Worm (Caenorhabditis elegans) whole organism, mixed stage, embryonic: ENCODE results near the gene nta-1.

Source experiments
- M03D4.4 ChIP-seq: sonication (generic microtip); optimal IDR thresholded peaks from 2 replicates; lab custom pipeline; 2017; ENCODE audit warnings: mild to moderate bottlenecking, missing genetic modification characterization, missing compliant biosample characterization
- bed-3 ChIP-seq: fragments of 200-800 bp; sonication (Bioruptor generic); optimal IDR thresholded peaks from 3 replicates; lab custom pipeline; 2018; ENCODE audit warnings: mild to moderate bottlenecking, missing genetic modification characterization, moderate library complexity, missing compliant biosample characterization
- blmp-1 ChIP-seq: fragments of 150-350 bp; optimal IDR thresholded peaks from 2 replicates; lab custom pipeline; 2014; ENCODE audit warnings: missing biosample characterization, missing genetic modification characterization
- ceh-39 ChIP-seq: fragments of 150-350 bp; optimal IDR thresholded peaks from 2 replicates; lab custom pipeline; 2014; ENCODE audit warnings: missing biosample characterization, missing genetic modification characterization
- ceh-43 ChIP-seq: fragments of 200-800 bp; sonication (Bioruptor generic); optimal IDR thresholded peaks from 2 replicates; lab custom pipeline; 2018; ENCODE audit warnings: mild to moderate bottlenecking, missing genetic modification characterization, moderate library complexity, missing compliant biosample characterization
- cnd-1 ChIP-seq: fragments of 200-800 bp; sonication (Bioruptor generic); optimal IDR thresholded peaks from 2 replicates; lab custom pipeline; 2018; ENCODE audit warnings: mild to moderate bottlenecking, missing genetic modification characterization, missing compliant biosample characterization
- drap-1 ChIP-seq: fragments of 200-800 bp; sonication (Bioruptor generic); optimal IDR thresholded peaks from 3 replicates; lab custom pipeline; 2018; ENCODE audit warnings: mild to moderate bottlenecking, missing genetic modification characterization, missing compliant biosample characterization
- elt-1 ChIP-seq: sonication (generic microtip); optimal IDR thresholded peaks from 2 replicates; lab custom pipeline; 2017; ENCODE audit warnings: missing genetic modification characterization, mild to moderate bottlenecking, missing compliant biosample characterization, antibody characterized with exemption, moderate library complexity, borderline replicate concordance; ENCODE audit not compliant: insufficient read depth
- elt-3 ChIP-seq: fragments of 150-350 bp; optimal IDR thresholded peaks from 2 replicates; lab custom pipeline; 2014; ENCODE audit warnings: missing biosample characterization, missing genetic modification characterization
- flh-1 ChIP-seq: fragments of 200-800 bp; sonication (Bioruptor generic); optimal IDR thresholded peaks from 2 replicates; lab custom pipeline; 2018; ENCODE audit warnings: mild to moderate bottlenecking, missing genetic modification characterization, moderate library complexity, missing compliant biosample characterization
- ham-2 ChIP-seq: fragments of 200-800 bp; sonication (Bioruptor generic); optimal IDR thresholded peaks from 2 replicates; lab custom pipeline; 2018; ENCODE audit warnings: mild to moderate bottlenecking, missing genetic modification characterization, missing compliant biosample characterization
- hlh-1 ChIP-seq: fragments of 150-350 bp; optimal IDR thresholded peaks from 2 replicates; lab custom pipeline; 2014; ENCODE audit warnings: missing biosample characterization, missing genetic modification reagents, missing genetic modification characterization
- lin-13 ChIP-seq: fragments of 150-350 bp; optimal IDR thresholded peaks from 2 replicates; lab custom pipeline; 2014; ENCODE audit warnings: missing biosample characterization, missing genetic modification characterization
- lin-32 ChIP-seq: fragments of 200-800 bp; sonication (Bioruptor generic); optimal IDR thresholded peaks from 2 replicates; lab custom pipeline; 2018; ENCODE audit warnings: mild to moderate bottlenecking, missing genetic modification characterization, missing compliant biosample characterization
- lsy-2 ChIP-seq: fragments of 150-350 bp; optimal IDR thresholded peaks from 2 replicates; lab custom pipeline; 2014; ENCODE audit warnings: missing biosample characterization, missing genetic modification characterization
- mab-5 ChIP-seq: fragments of 150-350 bp; optimal IDR thresholded peaks from 2 replicates; lab custom pipeline; 2014; ENCODE audit warnings: missing biosample characterization, missing genetic modification characterization
- mep-1 ChIP-seq: fragments of 150-350 bp; optimal IDR thresholded peaks from 2 replicates; lab custom pipeline; 2017; ENCODE audit warnings: missing biosample characterization, missing genetic modification reagents, missing genetic modification characterization, inconsistent platforms
- nhr-12 ChIP-seq: fragments of 150-350 bp; optimal IDR thresholded peaks from 2 replicates; lab custom pipeline; 2014; ENCODE audit warnings: missing biosample characterization, missing genetic modification characterization
- nhr-2 ChIP-seq: fragments of 150-350 bp; optimal IDR thresholded peaks from 2 replicates; lab custom pipeline; 2014; ENCODE audit warnings: missing biosample characterization, missing genetic modification characterization
- nhr-237 ChIP-seq: fragments of 150-350 bp; optimal IDR thresholded peaks from 2 replicates; lab custom pipeline; 2014; ENCODE audit warnings: missing biosample characterization, missing genetic modification characterization
- nhr-28 ChIP-seq: fragments of 150-350 bp; optimal IDR thresholded peaks from 2 replicates; lab custom pipeline; 2014; ENCODE audit warnings: missing biosample characterization, missing genetic modification characterization
- nhr-76 ChIP-seq: sonication (generic microtip); optimal IDR thresholded peaks from 2 replicates; lab custom pipeline; 2017; ENCODE audit warnings: missing biosample characterization, missing genetic modification characterization
- sem-2 ChIP-seq: fragments of 200-800 bp; sonication (Bioruptor generic); optimal IDR thresholded peaks from 2 replicates; lab custom pipeline; 2018; ENCODE audit warnings: mild to moderate bottlenecking, missing genetic modification characterization, missing compliant biosample characterization
- snpc-4 ChIP-seq: fragments of 150-350 bp; optimal IDR thresholded peaks from 2 replicates; lab custom pipeline; 2014; ENCODE audit warnings: missing biosample characterization, missing genetic modification characterization
- sptf-1 ChIP-seq: sonication (generic microtip); optimal IDR thresholded peaks from 2 replicates; lab custom pipeline; 2017; ENCODE audit warnings: mild to moderate bottlenecking, missing genetic modification characterization, moderate library complexity, missing compliant biosample characterization
- tbx-8 ChIP-seq: fragments of 200-800 bp; sonication (Bioruptor generic); optimal IDR thresholded peaks from 2 replicates; lab custom pipeline; 2018; ENCODE audit warnings: mild to moderate bottlenecking, missing genetic modification characterization, moderate library complexity, missing compliant biosample characterization
- unc-120 ChIP-seq: sonication (generic microtip); optimal IDR thresholded peaks from 2 replicates; lab custom pipeline; 2017; ENCODE audit warnings: missing genetic modification characterization, missing compliant biosample characterization; ENCODE audit not compliant: poor library complexity, severe bottlenecking
- unc-62 ChIP-seq: fragments of 150-350 bp; optimal IDR thresholded peaks from 2 replicates; lab custom pipeline; 2014; ENCODE audit warnings: missing biosample characterization, missing genetic modification reagents, missing genetic modification characterization
- zip-8 ChIP-seq: fragments of 150-350 bp; optimal IDR thresholded peaks from 2 replicates; lab custom pipeline; 2014; ENCODE audit warnings: missing biosample characterization, missing genetic modification characterization
- ztf-11 ChIP-seq: fragments of 150-350 bp; optimal IDR thresholded peaks from 2 replicates; lab custom pipeline; 2014; ENCODE audit warnings: missing biosample characterization, missing genetic modification characterization

nta-1 gene

DNA sequence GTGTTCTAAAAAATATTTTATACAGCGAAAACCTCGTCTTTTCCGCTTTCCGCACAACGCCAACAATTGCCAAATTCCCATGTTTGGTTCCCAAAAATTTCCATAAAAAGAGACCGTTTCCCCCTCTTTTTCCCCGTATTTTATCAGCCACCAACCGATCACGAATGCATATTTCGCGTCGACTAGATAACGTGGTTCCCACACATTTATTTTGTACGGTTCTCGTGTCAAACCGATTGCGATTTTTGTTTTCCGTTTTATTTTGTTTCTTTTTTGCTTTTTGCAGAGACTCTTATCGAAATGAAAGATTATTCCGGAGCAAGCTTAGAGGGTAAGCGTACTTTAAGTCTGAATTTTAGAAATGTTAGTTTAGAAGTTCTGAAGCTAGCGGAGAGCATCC is 22.6 kb downstream of the nta-1 start, which contains the start of gene C46E10.3:
C46E10.3 (plus strand) TSS at position 301 of the 400 bp plus-strand sequence.
- no peak for TF ChIP-seq flh-1 (GFP tag; lab: Kevin White, UChicago)
- TF ChIP-seq ham-2 = no peak

DNA sequence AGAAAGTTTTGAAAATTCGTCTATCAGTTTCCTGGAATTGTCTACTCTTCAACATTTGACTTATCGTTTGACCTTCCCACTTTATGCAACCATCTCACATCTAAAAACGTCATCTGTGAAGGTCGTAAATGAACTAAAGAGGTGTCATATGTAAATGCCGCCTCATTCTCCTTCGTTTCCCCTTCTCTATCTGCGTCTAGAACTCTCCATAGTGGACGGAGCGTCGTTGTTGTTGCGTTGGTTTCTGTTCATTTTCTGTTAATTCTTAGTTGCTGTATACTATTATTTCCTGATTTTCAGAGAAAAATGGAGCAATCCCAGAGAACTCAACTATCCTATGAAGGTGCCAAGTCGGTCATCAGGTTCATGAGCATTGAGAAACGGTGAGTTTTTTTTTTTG is 26.7 kb downstream of the nta-1 start, which contains the start of gene fbxc-52:
fbxc-52 (plus strand) TSS at position 301 of the 400 bp plus-strand sequence.
- TF ChIP-seq mep-1 = no peak
- no peak for TF ChIP-seq cnd-1 (tag; lab: Kevin White, UChicago)
- TF ChIP-seq M03D4.4 = no peak
- TF ChIP-seq ham-2 = no peak
- no peak for TF ChIP-seq ceh-43 (GFP tag; lab: Kevin White, UChicago)
- TF ChIP-seq ceh-39 = no peak

DNA sequence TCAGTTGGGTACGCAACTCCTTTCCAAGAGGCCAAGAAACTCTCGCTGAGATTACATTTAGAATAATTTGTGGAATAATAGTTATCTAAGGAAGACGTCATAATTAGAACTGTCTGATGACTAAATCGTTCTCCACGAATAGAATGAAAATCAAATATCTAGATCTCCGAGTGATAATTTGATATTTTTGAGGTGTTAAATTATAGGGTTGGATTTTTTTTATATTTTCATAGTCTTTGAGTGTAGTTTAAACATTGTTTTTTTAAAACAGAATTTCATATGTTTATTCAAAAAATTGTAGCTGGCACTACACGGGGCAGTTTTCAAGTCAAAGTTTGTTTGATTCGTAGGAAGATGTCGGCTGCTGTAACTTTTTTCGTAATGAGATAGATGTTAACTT is 27.2 kb downstream of the nta-1 start, which contains the start of gene srh-99:
srh-99 (minus strand) TSS at position 101 of the 400 bp plus-strand sequence.
- TF ChIP-seq elt-3 (tag; lab: Kevin White, UChicago) = no peak
- TF ChIP-seq unc-120 (tag; lab: Kevin White, UChicago) = no peak
- TF ChIP-seq ztf-11 (tag; lab: Kevin White, UChicago) = no peak
- no peak for TF ChIP-seq lin-32 (GFP tag; lab: Kevin White, UChicago)
- TF ChIP-seq zip-8 = no peak
- no peak for TF ChIP-seq ceh-43 (GFP tag; lab: Kevin White, UChicago)
- no peak for TF ChIP-seq nhr-237
- no peak for TF ChIP-seq sptf-1 (tag; lab: Kevin White, UChicago)
- TF ChIP-seq drap-1 (GFP tag; lab: Kevin White, UChicago) = no peak
- TF ChIP-seq hlh-1 (tag; lab: Kevin White, UChicago) = no peak
- TF ChIP-seq ceh-39 = no peak
- no peak for TF ChIP-seq snpc-4 (tag; lab: Kevin White, UChicago)

- TF ChIP-seq bed-3 (GFP tag; lab: Kevin White, UChicago) (no peak), elt-3 (tag; lab: Kevin White, UChicago) (no peak), sem-2 (no peak), nhr-2 (tag; lab: Kevin White, UChicago) (no peak), nhr-237 (no peak), unc-62 (GFP tag; lab: Kevin White, UChicago) (no peak), sptf-1 (tag; lab: Kevin White, UChicago) (no peak), tbx-8 (GFP tag; lab: Kevin White, UChicago) (no peak), ham-2 (no peak), nhr-76 (no peak), M03D4.4 (no peak), ztf-11 (tag; lab: Kevin White, UChicago) (no peak), hlh-1 (tag; lab: Kevin White, UChicago) (no peak), lin-13 (tag; lab: Kevin White, UChicago) (no peak), ceh-43 (GFP tag; lab: Kevin White, UChicago) (no peak), drap-1 (GFP tag; lab: Kevin White, UChicago) (no peak), lin-32 (GFP tag; lab: Kevin White, UChicago) (no peak), mab-5 (tag; lab: Kevin White, UChicago) (no peak), nhr-28 (tag; lab: Kevin White, UChicago) (no peak), mep-1 (no peak)
Observed at ce11 chrII:3714595-3714994, 29.0 kb downstream of the nta-1 start, which contains the start of gene srh-100. Gene srh-100 (minus strand): TSS chrII:3714695.

DNA sequence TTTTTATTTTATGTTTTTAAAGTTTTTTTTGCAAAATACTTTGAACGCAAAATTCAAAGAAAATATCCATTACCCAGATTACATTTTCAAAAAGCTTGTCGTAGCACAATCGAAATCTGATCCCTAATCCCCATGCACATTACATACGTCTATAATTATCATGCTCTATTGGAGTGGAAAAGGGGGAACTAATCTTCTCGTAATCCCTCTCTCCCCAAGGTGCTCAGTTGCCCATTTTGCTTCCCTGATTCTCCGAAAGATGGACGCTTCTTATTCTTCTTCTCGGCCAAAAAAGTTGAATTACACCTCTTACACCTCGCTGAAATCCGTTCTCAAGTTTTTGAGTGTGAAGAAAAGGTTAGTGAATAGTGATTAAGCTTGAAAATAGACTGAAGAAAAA is 32.6 kb downstream of the nta-1 start, which contains the start of gene fbxc-53:
fbxc-53 (plus strand) TSS at position 245 of the 400 bp plus-strand sequence.
- TF ChIP-seq tbx-8 (GFP tag; lab: Kevin White, UChicago) = no peak
- no peak for TF ChIP-seq elt-1 (tag; lab: Kevin White, UChicago)
- TF ChIP-seq ham-2 = no peak
- TF ChIP-seq nhr-2 (tag; lab: Kevin White, UChicago) = no peak
- TF ChIP-seq snpc-4 (tag; lab: Kevin White, UChicago) = no peak
- no peak for TF ChIP-seq bed-3 (GFP tag; lab: Kevin White, UChicago)
- no peak for TF ChIP-seq blmp-1
- TF ChIP-seq ztf-11 (tag; lab: Kevin White, UChicago) = no peak
- no peak for TF ChIP-seq lin-13 (tag; lab: Kevin White, UChicago)
- TF ChIP-seq cnd-1 (tag; lab: Kevin White, UChicago) = no peak
- TF ChIP-seq, all 35 proteins: peak for 0

DNA sequence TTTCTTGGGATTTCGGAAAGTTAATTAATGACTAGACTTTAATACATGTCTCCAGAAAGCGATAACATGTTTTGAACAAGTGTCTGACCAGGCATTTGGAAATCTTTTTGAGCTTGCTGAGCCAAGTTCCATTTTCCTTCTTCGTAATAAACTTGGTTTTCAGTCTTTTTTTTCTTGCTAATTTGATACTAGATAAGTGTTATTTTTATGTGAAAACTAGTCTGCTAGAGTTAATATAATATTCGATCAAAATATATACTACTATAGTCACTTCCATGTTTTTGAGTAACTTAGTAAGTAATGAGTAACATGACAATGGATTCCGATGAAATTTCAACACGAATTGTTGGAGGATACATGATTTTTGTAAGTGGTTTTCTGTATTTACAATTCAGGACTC is 34.4 kb downstream of the nta-1 start, which contains the start of gene srx-110:
srx-110 (plus strand) TSS at position 301 of the 400 bp plus-strand sequence.
- TF ChIP-seq hlh-1 (tag; lab: Kevin White, UChicago) = no peak
- TF ChIP-seq lsy-2 (tag; lab: Kevin White, UChicago) = no peak
- TF ChIP-seq sptf-1 (tag; lab: Kevin White, UChicago) = no peak
- TF ChIP-seq drap-1 (GFP tag; lab: Kevin White, UChicago) = no peak
- TF ChIP-seq tbx-8 (GFP tag; lab: Kevin White, UChicago) = no peak
- TF ChIP-seq elt-1 (tag; lab: Kevin White, UChicago) = no peak
- TF ChIP-seq nhr-12 = no peak
- no peak for TF ChIP-seq unc-62 (GFP tag; lab: Kevin White, UChicago)
- TF ChIP-seq nhr-28 (tag; lab: Kevin White, UChicago) = no peak
